Worm (Caenorhabditis elegans): Measurements from ENCODE around the gene nprl-2.

nprl-2 gene

ce11 chrIV:7573944-7574343, 17.3 kb downstream of the nprl-2 start (continued):
- TF ChIP-seq unc-39 (tag; optimal IDR thresholded peaks at IDR 0.05), result no peak
- peak; percentile 26 for TF ChIP-seq nhr-77 (tag; optimal IDR thresholded peaks at IDR 0.05)

- no peak for TF ChIP-seq lsy-12 (tag; optimal IDR thresholded peaks at IDR 0.05)
- no peak for TF ChIP-seq fkh-2 (tag; optimal IDR thresholded peaks at IDR 0.05)
- no peak for TF ChIP-seq hmg-11 (tag; optimal IDR thresholded peaks at IDR 0.05)
- no peak for TF ChIP-seq zag-1 (tag; optimal IDR thresholded peaks at IDR 0.05)
- TF ChIP-seq nhr-76 (tag; optimal IDR thresholded peaks at IDR 0.05), result no peak
- TF ChIP-seq daf-12 (tag; optimal IDR thresholded peaks at IDR 0.05), result no peak
- no peak for TF ChIP-seq elt-3 (tag; optimal IDR thresholded peaks at IDR 0.05)
- no peak for TF ChIP-seq egl-5 (tag; optimal IDR thresholded peaks at IDR 0.05)
- TF ChIP-seq mdl-1 (tag; optimal IDR thresholded peaks at IDR 0.05), result no peak
- TF ChIP-seq pha-4 (tag; optimal IDR thresholded peaks at IDR 0.05), result no peak
Observed at ce11 chrIV:7575147-7575768, 18.6 kb downstream of the nprl-2 start, which contains the start of gene cec-4. Gene cec-4 (plus strand): TSS chrIV:7575718.

ce11 chrIV:7578281-7578680, 21.7 kb downstream of the nprl-2 start, which contains the start of gene F32E10.5:
Gene F32E10.5 (minus strand): TSS chrIV:7578381.
- no peak for TF ChIP-seq ztf-4 (tag; optimal IDR thresholded peaks at IDR 0.05)
- TF ChIP-seq sea-2 (GFP tag; optimal IDR thresholded peaks at IDR 0.05), result no peak
- TF ChIP-seq ZK546.5 (tag; optimal IDR thresholded peaks at IDR 0.05), result no peak
- no peak for TF ChIP-seq unc-62 (GFP tag; optimal IDR thresholded peaks at IDR 0.05)
- no peak for TF ChIP-seq pqm-1 (tag; optimal IDR thresholded peaks at IDR 0.05)
- TF ChIP-seq fkh-2 (tag; optimal IDR thresholded peaks at IDR 0.05), result no peak
- no peak for TF ChIP-seq lin-15B (tag; optimal IDR thresholded peaks at IDR 0.05)
- TF ChIP-seq nhr-43 (tag; optimal IDR thresholded peaks at IDR 0.05; ENCODE audit: poor library complexity, severe bottlenecking), result no peak
- no peak for TF ChIP-seq ceh-9 (tag; optimal IDR thresholded peaks at IDR 0.05)
- no peak for TF ChIP-seq egl-5 (tag; optimal IDR thresholded peaks at IDR 0.05)

- peak; percentile 43 for TF ChIP-seq ceh-28 (tag; optimal IDR thresholded peaks at IDR 0.05)
- TF ChIP-seq nhr-28 (tag; optimal IDR thresholded peaks at IDR 0.05), result no peak
- no peak for TF ChIP-seq unc-39 (tag; optimal IDR thresholded peaks at IDR 0.05)
- no peak for TF ChIP-seq nhr-12 (tag; optimal IDR thresholded peaks at IDR 0.05)
- peak; percentile 85 for TF ChIP-seq hmg-11 (tag; optimal IDR thresholded peaks at IDR 0.05)
- TF ChIP-seq elt-3 (tag; optimal IDR thresholded peaks at IDR 0.05), result no peak
- no peak for TF ChIP-seq mml-1 (tag; optimal IDR thresholded peaks at IDR 0.05)
- peak; percentile 13 for TF ChIP-seq R02D3.7 (tag; optimal IDR thresholded peaks at IDR 0.05)
- TF ChIP-seq nhr-67 (tag; optimal IDR thresholded peaks at IDR 0.05), result no peak
- TF ChIP-seq jun-1 (tag; optimal IDR thresholded peaks at IDR 0.05), result peak; percentile 51
- no peak for TF ChIP-seq fkh-10 (GFP tag; optimal IDR thresholded peaks at IDR 0.05)
- no peak for TF ChIP-seq sea-2 (GFP tag; optimal IDR thresholded peaks at IDR 0.05)
- TF ChIP-seq ZK546.5 (tag; optimal IDR thresholded peaks at IDR 0.05), result no peak
- TF ChIP-seq egl-27 (tag; optimal IDR thresholded peaks at IDR 0.05), result peak; percentile 19
- no peak for TF ChIP-seq nhr-237 (tag; optimal IDR thresholded peaks at IDR 0.05)
- peak; percentile 27 for TF ChIP-seq pqm-1 (tag; optimal IDR thresholded peaks at IDR 0.05)
- peak; percentile 74 for TF ChIP-seq nhr-23 (tag; optimal IDR thresholded peaks at IDR 0.05)
- no peak for TF ChIP-seq ama-1 (optimal IDR thresholded peaks at IDR 0.05)
- TF ChIP-seq elt-2 (tag; optimal IDR thresholded peaks at IDR 0.05), result peak; percentile 61
- TF ChIP-seq zag-1 (tag; optimal IDR thresholded peaks at IDR 0.05), result no peak
- TF ChIP-seq egl-5 (tag; optimal IDR thresholded peaks at IDR 0.05), result peak; percentile 83
- no peak for TF ChIP-seq skn-1 (tag; optimal IDR thresholded peaks at IDR 0.05)
- no peak for TF ChIP-seq nhr-77 (tag; optimal IDR thresholded peaks at IDR 0.05)
- TF ChIP-seq unc-62 (GFP tag; optimal IDR thresholded peaks at IDR 0.05), result no peak
- TF ChIP-seq lin-39 (tag; optimal IDR thresholded peaks at IDR 0.05), result peak; percentile 88
- no peak for TF ChIP-seq ceh-9 (tag; optimal IDR thresholded peaks at IDR 0.05)
- TF ChIP-seq pha-4 (tag; optimal IDR thresholded peaks at IDR 0.05), result peak; percentile 88
- no peak for TF ChIP-seq eor-1 (tag; optimal IDR thresholded peaks at IDR 0.05)
- TF ChIP-seq snpc-4 (tag; optimal IDR thresholded peaks at IDR 0.05), result peak; percentile 66
- no peak for TF ChIP-seq tbx-2 (tag; optimal IDR thresholded peaks at IDR 0.05)
- peak; percentile 95 for TF ChIP-seq nfya-1 (tag; optimal IDR thresholded peaks at IDR 0.05; ENCODE audit: insufficient read depth)
- no peak for TF ChIP-seq aly-2 (tag; optimal IDR thresholded peaks at IDR 0.05)
- TF ChIP-seq mdl-1 (tag; optimal IDR thresholded peaks at IDR 0.05), result no peak
- TF ChIP-seq nhr-43 (tag; optimal IDR thresholded peaks at IDR 0.05; ENCODE audit: poor library complexity, severe bottlenecking), result no peak
- no peak for TF ChIP-seq ceh-16 (tag; optimal IDR thresholded peaks at IDR 0.05)
- TF ChIP-seq nhr-25 (tag; optimal IDR thresholded peaks at IDR 0.05), result peak; percentile 79
- TF ChIP-seq lsy-12 (tag; optimal IDR thresholded peaks at IDR 0.05), result peak; percentile 27
- TF ChIP-seq ceh-82 (tag; optimal IDR thresholded peaks at IDR 0.05), result no peak
- no peak for TF ChIP-seq elt-1 (tag; optimal IDR thresholded peaks at IDR 0.05)
- TF ChIP-seq fkh-2 (tag; optimal IDR thresholded peaks at IDR 0.05), result no peak
- TF ChIP-seq nhr-76 (tag; optimal IDR thresholded peaks at IDR 0.05), result no peak
- no peak for TF ChIP-seq ztf-4 (tag; optimal IDR thresholded peaks at IDR 0.05)
Observed at ce11 chrIV:7580062-7580614, 23.5 kb downstream of the nprl-2 start, which contains the start of the genes cec-5 and nol-10. Gene cec-5 (minus strand): TSS chrIV:7580112. Gene nol-10 (plus strand): TSS chrIV:7580597.

All from whole organism, L3 larva.